Fruit fly (Drosophila melanogaster) whole organism, embryonic: Measurements from ENCODE around the gene CG4611.

Experiments used
- Asciz ChIP-seq: fragments of 200-800 bp; sonication (Bioruptor generic); optimal IDR thresholded peaks from 2 replicates; lab custom pipeline; 2017; ENCODE audit warnings: missing biosample characterization, mild to moderate bottlenecking, missing genetic modification characterization, missing genetic modification reagents
- Atf6 ChIP-seq: fragments of 200-800 bp; sonication (Bioruptor generic); IDR thresholded peaks from 2 replicates; pipeline ENCODE4 v1.3.6; 2022; ENCODE audit warnings: missing biosample characterization, missing genetic modification characterization
- Blimp-1 ChIP-seq: fragments of 200-800 bp; sonication (Bioruptor generic); optimal IDR thresholded peaks from 3 replicates; lab custom pipeline; 2018; ENCODE audit warnings: missing biosample characterization, missing genetic modification characterization, mild to moderate bottlenecking, moderate library complexity, missing genetic modification reagents
- CG10543 ChIP-seq: fragments of 200-800 bp; sonication (Bioruptor generic); optimal IDR thresholded peaks from 3 replicates; lab custom pipeline; 2017; ENCODE audit warnings: missing biosample characterization, mild to moderate bottlenecking, missing genetic modification characterization, moderate library complexity
- CG11560 ChIP-seq: fragments of 200-800 bp; sonication (Bioruptor generic); IDR thresholded peaks from 3 replicates; pipeline ENCODE4 v1.3.6; 2022; ENCODE audit warnings: missing biosample characterization, missing genetic modification characterization
- CG14710 ChIP-seq: fragments of 200-800 bp; sonication (Bioruptor generic); optimal IDR thresholded peaks from 3 replicates; lab custom pipeline; 2019; ENCODE audit warnings: missing biosample characterization, mild to moderate bottlenecking, missing genetic modification characterization, moderate library complexity
- CG15514 ChIP-seq: fragments of 200-800 bp; sonication (Bioruptor generic); optimal IDR thresholded peaks from 3 replicates; lab custom pipeline; 2017; ENCODE audit warnings: missing biosample characterization, missing genetic modification characterization, mild to moderate bottlenecking, moderate library complexity, missing genetic modification reagents
- CG17361 ChIP-seq: fragments of 200-800 bp; sonication (Bioruptor generic); IDR thresholded peaks from 3 replicates; pipeline ENCODE4 v1.3.6; 2022; ENCODE audit warnings: missing biosample characterization, missing genetic modification characterization
- CG18599 ChIP-seq: fragments of 200-800 bp; sonication (Bioruptor generic); optimal IDR thresholded peaks from 3 replicates; lab custom pipeline; 2017; ENCODE audit warnings: missing biosample characterization, missing genetic modification characterization, mild to moderate bottlenecking, moderate library complexity, missing genetic modification reagents
- CG2889 ChIP-seq: fragments of 200-800 bp; sonication (Bioruptor generic); IDR thresholded peaks from 3 replicates; pipeline ENCODE4 v1.3.6; 2022; ENCODE audit warnings: missing biosample characterization, missing genetic modification characterization
- CG33557 ChIP-seq: fragments of 200-800 bp; sonication (Bioruptor generic); optimal IDR thresholded peaks from 2 replicates; lab custom pipeline; 2019; ENCODE audit warnings: missing biosample characterization, mild to moderate bottlenecking, missing genetic modification characterization, moderate library complexity
- CG34224 ChIP-seq: fragments of 200-800 bp; sonication (Bioruptor generic); IDR thresholded peaks from 3 replicates; pipeline ENCODE4 v1.3.6; 2022; ENCODE audit warnings: missing biosample characterization, missing genetic modification characterization; ENCODE audit not compliant: partially characterized antibody
- CG9932 ChIP-seq: fragments of 200-800 bp; sonication (Bioruptor generic); IDR thresholded peaks from 2 replicates; pipeline ENCODE4 v1.3.6; 2022; ENCODE audit warnings: missing biosample characterization, missing genetic modification characterization
- CHES-1-like ChIP-seq: fragments of 200-800 bp; sonication (Bioruptor generic); optimal IDR thresholded peaks from 2 replicates; lab custom pipeline; 2016; ENCODE audit warnings: missing biosample characterization, missing genetic modification characterization
- Dll ChIP-seq: fragments of 200-800 bp; sonication (Bioruptor generic); IDR thresholded peaks from 4 replicates; pipeline ENCODE4 v1.3.6; 2022; ENCODE audit warnings: missing biosample characterization, missing genetic modification characterization; ENCODE audit not compliant: partially characterized antibody
- ERR ChIP-seq: fragments of 200-800 bp; sonication (Bioruptor generic); optimal IDR thresholded peaks from 2 replicates; lab custom pipeline; 2016; ENCODE audit warnings: missing biosample characterization, missing genetic modification characterization
- Elba2 ChIP-seq: fragments of 200-800 bp; sonication (Bioruptor generic); optimal IDR thresholded peaks from 3 replicates; lab custom pipeline; 2016; ENCODE audit warnings: missing biosample characterization, missing genetic modification characterization
- Ets65A ChIP-seq: fragments of 200-800 bp; sonication (Bioruptor generic); peaks from one replicate; lab custom pipeline; 2016; ENCODE audit warnings: missing biosample characterization, missing genetic modification characterization
- Fer3 ChIP-seq: fragments of 200-800 bp; sonication (Bioruptor generic); optimal IDR thresholded peaks from 2 replicates; lab custom pipeline; 2018; ENCODE audit warnings: missing biosample characterization, mild to moderate bottlenecking, missing genetic modification characterization, moderate library complexity
- HLH4C ChIP-seq: fragments of 200-800 bp; sonication (Bioruptor generic); IDR thresholded peaks from 3 replicates; pipeline ENCODE4 v1.3.6; 2022; ENCODE audit warnings: missing biosample characterization, missing genetic modification characterization; ENCODE audit not compliant: partially characterized antibody
- HLH54F ChIP-seq: fragments of 200-800 bp; sonication (Bioruptor generic); optimal IDR thresholded peaks from 3 replicates; lab custom pipeline; 2016; ENCODE audit warnings: missing biosample characterization, missing genetic modification characterization
- Hr78 ChIP-seq, 2 experiments: fragments of 200-800 bp in 1 of 2; fragments of >200 bp in 1 of 2; sonication (Bioruptor generic) in 1 of 2; optimal IDR thresholded peaks; 2 replicates each; lab custom pipeline; 2017 to 2019; ENCODE audit warnings: missing biosample characterization in 2 of 2, missing genetic modification characterization in 2 of 2, mild to moderate bottlenecking in 1 of 2, moderate library complexity in 1 of 2
- MBD-R2 ChIP-seq: fragments of 200-800 bp; sonication (Bioruptor generic); IDR thresholded peaks from 2 replicates; pipeline ENCODE4 v1.3.6; 2022; ENCODE audit warnings: missing biosample characterization, missing genetic modification characterization
- Mad ChIP-seq: fragments of 200-800 bp; sonication (Bioruptor generic); optimal IDR thresholded peaks from 2 replicates; lab custom pipeline; 2016; ENCODE audit warnings: missing biosample characterization, missing genetic modification characterization
- Max ChIP-seq: fragments of 200-800 bp; sonication (Bioruptor generic); optimal IDR thresholded peaks from 2 replicates; lab custom pipeline; 2016; ENCODE audit warnings: missing biosample characterization, mild to moderate bottlenecking, missing genetic modification characterization
- Mes4 ChIP-seq: fragments of 200-800 bp; sonication (Bioruptor generic); optimal IDR thresholded peaks from 2 replicates; lab custom pipeline; 2016; ENCODE audit warnings: missing biosample characterization, missing genetic modification characterization
- NK7.1 ChIP-seq: fragments of 200-800 bp; sonication (Bioruptor generic); optimal IDR thresholded peaks from 3 replicates; lab custom pipeline; 2016; ENCODE audit warnings: missing biosample characterization, missing genetic modification characterization
- NfI ChIP-seq: fragments of 200-800 bp; sonication (Bioruptor generic); optimal IDR thresholded peaks from 3 replicates; lab custom pipeline; 2018; ENCODE audit warnings: missing biosample characterization, mild to moderate bottlenecking, missing genetic modification characterization, moderate library complexity
- Pdp1 ChIP-seq, 2 experiments: fragments of 200-800 bp; sonication (Bioruptor generic); optimal IDR thresholded peaks; 3 replicates each; lab custom pipeline; 2016; ENCODE audit warnings: missing biosample characterization in 2 of 2, missing genetic modification characterization in 2 of 2, mild to moderate bottlenecking in 1 of 2, moderate library complexity in 1 of 2
- Ravus ChIP-seq: fragments of 200-800 bp; sonication (Bioruptor generic); IDR thresholded peaks from 2 replicates; pipeline ENCODE4 v1.3.6; 2022; ENCODE audit warnings: missing biosample characterization, missing genetic modification characterization
- Rfx ChIP-seq: fragments of 200-800 bp; sonication (Bioruptor generic); IDR thresholded peaks from 2 replicates; pipeline ENCODE4 v1.3.6; 2022; ENCODE audit warnings: missing biosample characterization, missing genetic modification characterization
- Sin3A ChIP-seq: fragments of >200 bp; optimal IDR thresholded peaks from 2 replicates; lab custom pipeline; 2018
- Sry-β ChIP-seq: fragments of 200-800 bp; sonication (Bioruptor generic); optimal IDR thresholded peaks from 2 replicates; lab custom pipeline; 2018; ENCODE audit warnings: missing biosample characterization, mild to moderate bottlenecking, missing genetic modification characterization, moderate library complexity
- YL-1 ChIP-seq: fragments of 200-800 bp; sonication (Bioruptor generic); optimal IDR thresholded peaks from 3 replicates; lab custom pipeline; 2017; ENCODE audit warnings: missing biosample characterization, mild to moderate bottlenecking, missing genetic modification characterization
- chm ChIP-seq: fragments of 200-800 bp; sonication (Bioruptor generic); IDR thresholded peaks from 2 replicates; pipeline ENCODE4 v1.3.6; 2022; ENCODE audit warnings: missing biosample characterization, missing genetic modification characterization
- ci ChIP-seq: fragments of 200-800 bp; sonication (Bioruptor generic); IDR thresholded peaks from 3 replicates; pipeline ENCODE4 v1.3.6; 2022; ENCODE audit warnings: missing biosample characterization, missing genetic modification characterization
- croc ChIP-seq: fragments of 200-800 bp; sonication (Bioruptor generic); conservative IDR thresholded peaks from 3 replicates; pipeline ENCODE4 v1.3.6; 2022; ENCODE audit warnings: missing biosample characterization, missing genetic modification characterization
- dm ChIP-seq: fragments of 200-800 bp; sonication (Bioruptor generic); optimal IDR thresholded peaks from 3 replicates; lab custom pipeline; 2016; ENCODE audit warnings: missing biosample characterization, missing genetic modification characterization
- fd96Cb ChIP-seq: fragments of 200-800 bp; sonication (Bioruptor generic); optimal IDR thresholded peaks from 2 replicates; lab custom pipeline; 2018; ENCODE audit warnings: missing biosample characterization, mild to moderate bottlenecking, missing genetic modification characterization, moderate library complexity
- hkb ChIP-seq, 2 experiments: fragments of 200-800 bp in 1 of 2; fragments of >200 bp in 1 of 2; sonication (Bioruptor generic) in 1 of 2; IDR thresholded peaks in 1 of 2; optimal IDR thresholded peaks in 1 of 2; 2 replicates each; pipeline versions ENCODE4 v1.3.6 to Lab custom; 2017 to 2022; ENCODE audit warnings: missing biosample characterization in 1 of 2, missing genetic modification characterization in 1 of 2
- insv ChIP-seq, 2 experiments: fragments of 200-800 bp; sonication (Bioruptor generic); optimal IDR thresholded peaks; 3 replicates each; lab custom pipeline; 2016 to 2018; ENCODE audit warnings: missing biosample characterization in 2 of 2, missing genetic modification characterization in 2 of 2
- kni ChIP-seq: fragments of 200-800 bp; sonication (Bioruptor generic); optimal IDR thresholded peaks from 3 replicates; lab custom pipeline; 2017; ENCODE audit warnings: mild to moderate bottlenecking, missing biosample characterization, missing genetic modification reagents, missing genetic modification characterization
- nmo ChIP-seq: fragments of 200-800 bp; sonication (Bioruptor generic); optimal IDR thresholded peaks from 2 replicates; lab custom pipeline; 2018; ENCODE audit warnings: missing biosample characterization, mild to moderate bottlenecking, missing genetic modification characterization, moderate library complexity
- nom ChIP-seq: fragments of 200-800 bp; sonication (Bioruptor generic); optimal IDR thresholded peaks from 2 replicates; lab custom pipeline; 2017; ENCODE audit warnings: missing biosample characterization, missing genetic modification characterization, mild to moderate bottlenecking, moderate library complexity, missing genetic modification reagents
- onecut ChIP-seq: fragments of 200-800 bp; sonication (Bioruptor generic); IDR thresholded peaks from 2 replicates; pipeline ENCODE4 v1.3.6; 2022; ENCODE audit warnings: missing biosample characterization, missing genetic modification characterization
- pita ChIP-seq: fragments of 200-800 bp; sonication (Bioruptor generic); optimal IDR thresholded peaks from 2 replicates; lab custom pipeline; 2017; ENCODE audit warnings: missing biosample characterization, mild to moderate bottlenecking, missing genetic modification characterization
- pum ChIP-seq: fragments of 200-800 bp; sonication (Bioruptor generic); optimal IDR thresholded peaks from 2 replicates; lab custom pipeline; 2016; ENCODE audit warnings: missing biosample characterization, missing genetic modification characterization
- pzg ChIP-seq: fragments of 200-800 bp; sonication (Bioruptor generic); optimal IDR thresholded peaks from 3 replicates; lab custom pipeline; 2018; ENCODE audit warnings: missing biosample characterization, mild to moderate bottlenecking, missing genetic modification characterization, moderate library complexity
- ssp ChIP-seq: fragments of 200-800 bp; sonication (Bioruptor generic); IDR thresholded peaks from 2 replicates; pipeline ENCODE4 v1.3.6; 2022; ENCODE audit warnings: missing biosample characterization, missing genetic modification characterization
- stwl ChIP-seq: fragments of 200-800 bp; sonication (Bioruptor generic); optimal IDR thresholded peaks from 3 replicates; lab custom pipeline; 2018; ENCODE audit warnings: missing biosample characterization, mild to moderate bottlenecking, missing genetic modification characterization, moderate library complexity

The CG4611 gene

dm6 chr3L:5145814-5146244, 9.7 kb downstream of the CG4611 start, which contains the start of the genes Fitm and AlaRS-m (continued):
- TF ChIP-seq onecut (no peak), croc (GFP tag; lab: Robert Waterston, UW) (no peak), CG33557 (peak; percentile 7), Sin3A (lab: Kevin White, UChicago) (peak; percentile 46), Pdp1 (GFP tag; optimal IDR thresholded peaks at IDR 0.05; lab: Kevin White, UChicago) (peak in 1 of 2 experiments; percentile 2), ci (GFP tag; lab: Robert Waterston, UW) (0 out of 3 replicates have a peak, but pooled peaks have one; percentile 14), nmo (no peak), CG15514 (peak; percentile 63), Asciz (GFP tag; lab: Kevin White, UChicago) (no peak), CG14710 (tag; lab: Kevin White, UChicago) (no peak), Hr78 (GFP tag; optimal IDR thresholded peaks at IDR 0.05; lab: Kevin White, UChicago) (peak in 1 of 2 experiments; percentile 99), fd96Cb (tag; lab: Kevin White, UChicago) (no peak), Max (GFP tag; lab: Kevin White, UChicago) (no peak), pita (GFP tag; lab: Kevin White, UChicago) (no peak), HLH4C (GFP tag; lab: Robert Waterston, UW) (0 out of 3 replicates have a peak, but pooled peaks have one; percentile 35), dm (GFP tag; lab: Kevin White, UChicago) (peak; percentile 33), Ets65A (GFP tag; lab: Kevin White, UChicago) (peak; percentile 82), CG18599 (GFP tag; lab: Kevin White, UChicago) (no peak), hkb (optimal IDR thresholded peaks at IDR 0.05; lab: Kevin White, UChicago) (peak; percentile 4), hkb (GFP tag; IDR thresholded peaks at IDR 0.05; lab: Robert Waterston, UW) (no peak), CG17361 (GFP tag; lab: Robert Waterston, UW) (no peak), pzg (GFP tag; lab: Kevin White, UChicago) (peak; percentile 63), stwl (peak; percentile 30), YL-1 (GFP tag; lab: Kevin White, UChicago) (peak; percentile 67), insv (GFP tag; optimal IDR thresholded peaks at IDR 0.05; lab: Kevin White, UChicago) (peak; percentile 92 to 98), Elba2 (GFP tag; lab: Kevin White, UChicago) (peak; percentile 75), CG9932 (GFP tag; lab: Robert Waterston, UW) (no peak), CG34224 (GFP tag; lab: Robert Waterston, UW) (peak; percentile 51; the same call in 2 of the 3 replicates), Dll (GFP tag; lab: Robert Waterston, UW) (peak; percentile 61; the same call in 2 of the 4 replicates), Blimp-1 (GFP tag; lab: Kevin White, UChicago) (peak; percentile 99), kni (GFP tag; lab: Kevin White, UChicago) (peak; percentile 72), MBD-R2 (peak; percentile 99), CG2889 (GFP tag; lab: Robert Waterston, UW) (no peak), Sry-β (GFP tag; lab: Kevin White, UChicago) (peak; percentile 42), Ravus (GFP tag; lab: Robert Waterston, UW) (no peak), nom (peak; percentile 17)

- TF ChIP-seq pum: no peak
- peak; percentile 25 for TF ChIP-seq Mes4 (GFP tag; lab: Kevin White, UChicago)
- TF ChIP-seq dm (GFP tag; lab: Kevin White, UChicago): peak; percentile 51
- peak; percentile 0 for TF ChIP-seq HLH54F (GFP tag; lab: Kevin White, UChicago)
- peak; percentile 4 for TF ChIP-seq ERR
- TF ChIP-seq CG10543 (GFP tag; lab: Kevin White, UChicago): peak; percentile 39
- TF ChIP-seq Mad (GFP tag; lab: Kevin White, UChicago): peak; percentile 52
- TF ChIP-seq ssp: peak; percentile 79
- TF ChIP-seq CHES-1-like: peak; percentile 66
- TF ChIP-seq Fer3 (tag; lab: Kevin White, UChicago): peak; percentile 6
- no peak for TF ChIP-seq Atf6 (GFP tag; lab: Robert Waterston, UW)
- TF ChIP-seq NK7.1 (GFP tag; lab: Kevin White, UChicago): peak; percentile 7
- no peak for TF ChIP-seq CG11560 (tag; lab: Robert Waterston, UW)
- peak; percentile 69 for TF ChIP-seq Rfx (GFP tag; lab: Robert Waterston, UW)
- TF ChIP-seq NfI (GFP tag; lab: Kevin White, UChicago): peak; percentile 33
- 0 out of 2 replicates have a peak, but pooled peaks have one; percentile 16 for TF ChIP-seq chm (GFP tag; lab: Robert Waterston, UW)
These were observed 16.2 kb downstream of the CG4611 start, which contains the start of the genes Gen and Srp54k for dm6 chr3L:5152354-5152806. Gene Gen, minus strand, starts transcription at chr3L:5152376. Gene Srp54k, plus strand, starts transcription at chr3L:5152678.
